Fruit fly (Drosophila melanogaster): ENCODE data around the gene melt.

DNA sequence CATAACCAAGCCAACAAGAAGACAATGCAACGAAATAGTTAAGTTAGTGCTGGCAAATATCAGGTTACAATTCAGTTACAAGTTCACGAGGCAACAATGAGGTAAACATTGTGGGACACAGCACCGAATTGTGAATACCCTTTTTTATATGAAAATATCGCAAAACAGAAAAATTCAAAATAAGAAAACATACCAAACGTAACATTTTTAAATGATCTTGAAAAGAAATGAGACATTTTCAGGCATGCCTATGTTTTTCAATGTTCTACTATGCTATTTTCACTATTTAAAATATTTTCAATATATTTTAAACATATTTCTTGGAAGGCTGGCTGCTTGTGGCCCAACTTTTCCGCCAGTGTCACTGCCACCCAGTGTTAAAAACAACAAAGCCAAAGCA, 30.4 kb upstream of the melt start:
- TF ChIP-seq CG14711 (tag; optimal IDR thresholded peaks at IDR 0.05) (no peak), CG7101 (tag; optimal IDR thresholded peaks at IDR 0.05) (no peak), CG5204 (GFP tag; optimal IDR thresholded peaks at IDR 0.05) (no peak), cic (GFP tag; optimal IDR thresholded peaks at IDR 0.05) (no peak)
